Fruit fly (Drosophila melanogaster) Kc167 (cell line): Measurements from ENCODE around the gene comm.

Experiments
- Myc ChIP-seq: fragments of >200 bp; optimal IDR thresholded peaks from 2 replicates; lab custom pipeline; 2017; ENCODE audit warnings: missing external identifiers
- h ChIP-seq: fragments of >200 bp; optimal IDR thresholded peaks from 3 replicates; lab custom pipeline; 2018; ENCODE audit warnings: missing external identifiers
- ttk ChIP-seq: sonication (Bioruptor generic); optimal IDR thresholded peaks from 2 replicates; lab custom pipeline; 2017; ENCODE audit warnings: missing external identifiers

DNA sequence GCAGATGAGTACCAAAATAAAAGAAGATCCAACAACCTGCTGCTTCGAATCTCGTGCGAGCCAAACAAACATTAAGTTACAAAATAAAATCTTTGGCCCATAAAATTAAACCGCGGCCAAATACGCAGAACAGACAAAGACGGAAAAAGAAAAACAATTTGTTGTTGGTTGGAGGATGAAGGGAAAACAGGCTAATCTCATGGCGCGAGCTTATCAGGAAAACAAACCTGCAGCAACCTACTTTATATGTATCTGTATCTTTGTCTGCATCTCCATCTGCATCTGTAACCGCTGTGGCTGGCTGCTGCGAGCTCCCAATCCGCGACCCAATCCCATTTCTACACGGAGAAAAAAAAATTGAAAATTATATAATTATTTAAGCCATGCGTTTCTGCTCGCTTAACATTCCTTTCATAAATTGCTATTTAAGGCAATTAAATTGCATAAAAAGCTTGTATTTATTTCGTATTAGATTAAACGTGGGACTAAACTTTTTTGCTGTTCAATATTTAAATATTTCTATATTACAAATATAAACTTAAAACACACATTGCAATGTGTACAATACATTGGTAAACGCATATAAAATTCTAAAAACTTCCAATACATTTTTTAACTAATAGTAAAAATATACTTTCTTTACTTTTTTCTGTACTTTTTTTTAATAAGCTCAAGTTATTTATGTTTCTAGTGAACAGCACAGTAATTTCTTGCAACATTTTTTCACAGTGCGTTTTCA lies 35.3 kb downstream of the comm start:
- no peak for TF ChIP-seq Myc (lab: Kevin White, UChicago)
- TF ChIP-seq ttk (lab: Kevin White, UChicago): no peak
- TF ChIP-seq h: no peak
